Fruit fly (Drosophila melanogaster): ENCODE results near the gene CG14316.
A peak's percentile ranks its signal among the peaks of the same experiment; 100 is the strongest.

CG14316 gene

DNA sequence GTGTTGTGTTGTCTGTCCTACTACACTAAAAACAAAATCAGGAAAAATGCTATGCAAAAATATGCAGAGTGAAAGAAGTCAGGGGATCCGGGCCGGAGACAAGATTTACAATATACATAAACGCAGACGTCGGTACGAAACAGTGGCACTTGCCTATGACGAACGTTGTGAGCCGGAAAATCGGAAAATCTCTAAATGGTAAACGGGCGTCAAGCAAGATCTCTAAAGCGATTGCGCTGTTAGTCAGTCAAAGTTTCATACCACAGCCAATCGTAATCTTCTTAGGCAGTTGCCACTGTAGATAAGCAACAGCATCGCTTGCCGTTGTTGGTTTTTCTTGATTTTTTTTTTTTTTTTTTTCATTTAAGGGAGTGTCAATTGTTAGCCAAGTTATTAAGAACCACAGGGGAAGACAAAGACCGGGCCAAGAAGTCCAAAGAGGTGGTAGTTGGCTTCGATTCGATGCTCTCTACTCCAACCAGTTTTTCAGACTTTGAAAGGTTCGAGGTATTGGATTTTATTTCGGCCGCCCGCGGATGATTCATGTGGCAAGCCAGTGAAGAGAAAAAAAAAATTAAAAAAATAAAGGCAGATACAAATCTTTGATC is 26.8 kb upstream of the CG14316 start (continued):
- TF ChIP-seq fu2 (GFP tag; optimal IDR thresholded peaks at IDR 0.05) (peak; percentile 62), CG12219 (GFP tag; optimal IDR thresholded peaks at IDR 0.05) (peak; percentile 51), ro (GFP tag; IDR thresholded peaks at IDR 0.05) (peak; percentile 70), sim (GFP tag; IDR thresholded peaks at IDR 0.05) (peak; percentile 72), H2.0 (GFP tag; IDR thresholded peaks at IDR 0.05) (peak; percentile 86), CG3163 (GFP tag; optimal IDR thresholded peaks at IDR 0.05) (peak; percentile 30), fru (optimal IDR thresholded peaks at IDR 0.05) (no peak), pita (GFP tag; optimal IDR thresholded peaks at IDR 0.05) (no peak), sna (GFP tag; IDR thresholded peaks at IDR 0.05; ENCODE audit: partially characterized antibody) (no peak), Side (GFP tag; optimal IDR thresholded peaks at IDR 0.05) (peak; percentile 75), CG10274 (GFP tag; optimal IDR thresholded peaks at IDR 0.05) (peak; percentile 68), CG9609 (GFP tag; optimal IDR thresholded peaks at IDR 0.05) (peak; percentile 71), vnd (GFP tag; IDR thresholded peaks at IDR 0.05; ENCODE audit: partially characterized antibody) (no peak), Jarid2 (GFP tag; optimal IDR thresholded peaks at IDR 0.05) (no peak), odd (GFP tag; optimal IDR thresholded peaks at IDR 0.05) (peak; percentile 9), eve (GFP tag; optimal IDR thresholded peaks at IDR 0.05) (no peak), nmo (GFP tag; optimal IDR thresholded peaks at IDR 0.05) (peak; percentile 92), nau (GFP tag; optimal IDR thresholded peaks at IDR 0.05) (peak; percentile 41), lilli (GFP tag; optimal IDR thresholded peaks at IDR 0.05) (peak; percentile 79), CG15011 (GFP tag; optimal IDR thresholded peaks at IDR 0.05) (peak; percentile 20), Fer2 (tag; optimal IDR thresholded peaks at IDR 0.05) (peak; percentile 72), Stat92E (GFP tag; optimal IDR thresholded peaks at IDR 0.05) (no peak), NC2β (GFP tag; optimal IDR thresholded peaks at IDR 0.05) (peak; percentile 65), CG11504 (tag; optimal IDR thresholded peaks at IDR 0.05) (peak; percentile 73), GATAe (GFP tag; conservative IDR thresholded peaks at IDR 0.05) (no peak), CG4854 (GFP tag; optimal IDR thresholded peaks at IDR 0.05) (peak; percentile 17), CG14965 (GFP tag; optimal IDR thresholded peaks at IDR 0.05; ENCODE audit: borderline replicate concordance) (peak; percentile 31), CG6689 (GFP tag; IDR thresholded peaks at IDR 0.05) (peak; percentile 94), CG1602 (GFP tag; optimal IDR thresholded peaks at IDR 0.05) (peak; percentile 61), Hey (tag; optimal IDR thresholded peaks at IDR 0.05) (no peak), CG18476 (GFP tag; optimal IDR thresholded peaks at IDR 0.05) (peak; percentile 40), trh (GFP tag; optimal IDR thresholded peaks at IDR 0.05) (peak; percentile 48), klu (GFP tag; IDR thresholded peaks at IDR 0.05) (peak; percentile 86), CG2199 (GFP tag; IDR thresholded peaks at IDR 0.05) (peak; percentile 98), nom (GFP tag; optimal IDR thresholded peaks at IDR 0.05) (peak; percentile 55), Max (GFP tag; optimal IDR thresholded peaks at IDR 0.05) (no peak), CG16863 (GFP tag; optimal IDR thresholded peaks at IDR 0.05) (peak; percentile 71), Six4 (GFP tag; optimal IDR thresholded peaks at IDR 0.05) (peak; percentile 81), CG13894 (tag; optimal IDR thresholded peaks at IDR 0.05) (no peak), lmd (GFP tag; IDR thresholded peaks at IDR 0.05) (peak; percentile 95), Dp (GFP tag; optimal IDR thresholded peaks at IDR 0.05) (no peak), CG31388 (GFP tag; optimal IDR thresholded peaks at IDR 0.05) (peak; percentile 57), CG33557 (GFP tag; optimal IDR thresholded peaks at IDR 0.05) (peak; percentile 55), tx (GFP tag; optimal IDR thresholded peaks at IDR 0.05) (peak; percentile 53), Sox100B (GFP tag; optimal IDR thresholded peaks at IDR 0.05) (peak; percentile 29), CG4424 (GFP tag; optimal IDR thresholded peaks at IDR 0.05) (peak; percentile 88), CG3995 (GFP tag; optimal IDR thresholded peaks at IDR 0.05) (peak; percentile 56), en (GFP tag; optimal IDR thresholded peaks at IDR 0.05) (peak; percentile 34), CG17186 (GFP tag; optimal IDR thresholded peaks at IDR 0.05) (no peak), Hr51 (GFP tag; optimal IDR thresholded peaks at IDR 0.05) (peak; percentile 62 to 63)

Measured in whole organism, embryonic.